Fruit fly (Drosophila melanogaster): ENCODE data around the gene CG13068.

The CG13068 gene

dm6 chr3L:16231857-16232256 lies 37.3 kb upstream of the CG13068 start, which contains the start of the genes PDCD-5 and MED10 (continued):
- TF ChIP-seq CG12391 (tag; optimal IDR thresholded peaks at IDR 0.05) (no peak), NC2α (GFP tag; optimal IDR thresholded peaks at IDR 0.05) (no peak), CG17912 (GFP tag; optimal IDR thresholded peaks at IDR 0.05) (peak; percentile 55), btn (GFP tag; optimal IDR thresholded peaks at IDR 0.05) (no peak), zen2 (GFP tag; IDR thresholded peaks at IDR 0.05; ENCODE audit: partially characterized antibody) (no peak), CG7271 (tag; optimal IDR thresholded peaks at IDR 0.05) (no peak), CG9727 (GFP tag; optimal IDR thresholded peaks at IDR 0.05) (no peak), CG34224 (GFP tag; IDR thresholded peaks at IDR 0.05; ENCODE audit: partially characterized antibody) (no peak), CG11560 (tag; IDR thresholded peaks at IDR 0.05) (peak; percentile 90), kah (GFP tag; optimal IDR thresholded peaks at IDR 0.05) (no peak), tin (GFP tag; optimal IDR thresholded peaks at IDR 0.05) (no peak), scrt (GFP tag; optimal IDR thresholded peaks at IDR 0.05) (no peak), CG6813 (GFP tag; optimal IDR thresholded peaks at IDR 0.05) (no peak), CG18764 (GFP tag; optimal IDR thresholded peaks at IDR 0.05) (no peak), chif (GFP tag; optimal IDR thresholded peaks at IDR 0.05) (peak in 1 of 2 experiments; percentile 13), otp (GFP tag; IDR thresholded peaks at IDR 0.05) (no peak), Stat92E (GFP tag; optimal IDR thresholded peaks at IDR 0.05) (no peak), hkb (optimal IDR thresholded peaks at IDR 0.05) (no peak), hkb (GFP tag; IDR thresholded peaks at IDR 0.05) (no peak), zfh1 (GFP tag; IDR thresholded peaks at IDR 0.05) (no peak), CG8281 (tag; optimal IDR thresholded peaks at IDR 0.05) (no peak), HLH3B (GFP tag; IDR thresholded peaks at IDR 0.05) (no peak), psq (GFP tag; optimal IDR thresholded peaks at IDR 0.05) (no peak), CG9876 (GFP tag; optimal IDR thresholded peaks at IDR 0.05) (no peak), nerfin-1 (tag; optimal IDR thresholded peaks at IDR 0.05) (peak; percentile 64), CG12104 (GFP tag; optimal IDR thresholded peaks at IDR 0.05) (no peak), CG30020 (tag; optimal IDR thresholded peaks at IDR 0.05) (peak; percentile 80), CG3838 (GFP tag; optimal IDR thresholded peaks at IDR 0.05) (no peak), dysf (GFP tag; IDR thresholded peaks at IDR 0.05) (no peak), CG13287 (GFP tag; IDR thresholded peaks at IDR 0.05; ENCODE audit: partially characterized antibody) (peak; percentile 36; the same call in 1 of the 2 replicates), Bteb2 (GFP tag; optimal IDR thresholded peaks at IDR 0.05) (no peak), br (optimal IDR thresholded peaks at IDR 0.05) (no peak), croc (GFP tag; conservative IDR thresholded peaks at IDR 0.05) (no peak), Jarid2 (GFP tag; optimal IDR thresholded peaks at IDR 0.05) (no peak), zf30C (GFP tag; optimal IDR thresholded peaks at IDR 0.05) (no peak), CG2116 (GFP tag; optimal IDR thresholded peaks at IDR 0.05) (peak; percentile 18), sim (GFP tag; IDR thresholded peaks at IDR 0.05) (no peak), TFAM (GFP tag; optimal IDR thresholded peaks at IDR 0.05) (no peak), schlank (tag; optimal IDR thresholded peaks at IDR 0.05) (no peak), pros (GFP tag; optimal IDR thresholded peaks at IDR 0.05) (no peak), tna (GFP tag; IDR thresholded peaks at IDR 0.05; ENCODE audit: partially characterized antibody) (no peak), CG17385 (GFP tag; optimal IDR thresholded peaks at IDR 0.05) (peak; percentile 99), Myb (GFP tag; optimal IDR thresholded peaks at IDR 0.05) (peak; percentile 33), HmgD (GFP tag; optimal IDR thresholded peaks at IDR 0.05) (peak; percentile 35), jigr1 (GFP tag; IDR thresholded peaks at IDR 0.05) (no peak), Fer2 (tag; optimal IDR thresholded peaks at IDR 0.05) (no peak), CG4282 (GFP tag; optimal IDR thresholded peaks at IDR 0.05) (no peak), Dref (GFP tag; IDR thresholded peaks at IDR 0.05) (peak; percentile 45), CG30403 (GFP tag; optimal IDR thresholded peaks at IDR 0.05) (peak; percentile 4)
